Worm (Caenorhabditis elegans): ENCODE results near the gene nhr-17.

Gene nhr-17

ce11 chrX:12667804-12668511, at the start of gene nhr-17:
nhr-17 (minus strand) TSS chrX:12667854.
- no peak for TF ChIP-seq elt-3 (tag; optimal IDR thresholded peaks at IDR 0.05)
- no peak for TF ChIP-seq lin-13 (tag; optimal IDR thresholded peaks at IDR 0.05)
- no peak for TF ChIP-seq mls-2 (tag; optimal IDR thresholded peaks at IDR 0.05)
- no peak for TF ChIP-seq sptf-1 (tag; optimal IDR thresholded peaks at IDR 0.05)
- no peak for TF ChIP-seq ceh-43 (GFP tag; optimal IDR thresholded peaks at IDR 0.05)
- no peak for TF ChIP-seq nhr-76 (tag; optimal IDR thresholded peaks at IDR 0.05)
- no peak for TF ChIP-seq hlh-1 (tag; optimal IDR thresholded peaks at IDR 0.05)
- no peak for TF ChIP-seq ztf-11 (tag; optimal IDR thresholded peaks at IDR 0.05)
- TF ChIP-seq unc-39 (tag; optimal IDR thresholded peaks at IDR 0.05), result no peak
- no peak for TF ChIP-seq pha-4 (tag; optimal IDR thresholded peaks at IDR 0.05)
- no peak for TF ChIP-seq nhr-237 (tag; optimal IDR thresholded peaks at IDR 0.05)
- no peak for TF ChIP-seq snpc-4 (tag; optimal IDR thresholded peaks at IDR 0.05)
- no peak for TF ChIP-seq flh-1 (GFP tag; optimal IDR thresholded peaks at IDR 0.05)
- TF ChIP-seq blmp-1 (tag; optimal IDR thresholded peaks at IDR 0.05), result no peak
- no peak for TF ChIP-seq tbx-8 (GFP tag; optimal IDR thresholded peaks at IDR 0.05)
- no peak for TF ChIP-seq ces-1 (GFP tag; optimal IDR thresholded peaks at IDR 0.05)

- TF ChIP-seq pha-4 (tag; optimal IDR thresholded peaks at IDR 0.05) (no peak), ces-1 (GFP tag; optimal IDR thresholded peaks at IDR 0.05) (peak; percentile 54)
Measured at ce11 chrX:12713014-12713413, 45.4 kb upstream of the nhr-17 start.

- TF ChIP-seq sptf-1 (tag; optimal IDR thresholded peaks at IDR 0.05) (no peak), hlh-1 (tag; optimal IDR thresholded peaks at IDR 0.05) (no peak), mls-2 (tag; optimal IDR thresholded peaks at IDR 0.05) (no peak), ceh-43 (GFP tag; optimal IDR thresholded peaks at IDR 0.05) (no peak), M03D4.4 (tag; optimal IDR thresholded peaks at IDR 0.05) (no peak), elt-1 (tag; optimal IDR thresholded peaks at IDR 0.05; ENCODE audit: borderline replicate concordance, insufficient read depth) (no peak), cnd-1 (tag; optimal IDR thresholded peaks at IDR 0.05) (no peak), zip-8 (tag; optimal IDR thresholded peaks at IDR 0.05) (no peak), tbx-8 (GFP tag; optimal IDR thresholded peaks at IDR 0.05) (no peak), ztf-11 (tag; optimal IDR thresholded peaks at IDR 0.05) (no peak), lin-32 (GFP tag; optimal IDR thresholded peaks at IDR 0.05) (no peak), mab-5 (tag; optimal IDR thresholded peaks at IDR 0.05) (no peak), lin-13 (tag; optimal IDR thresholded peaks at IDR 0.05) (no peak), ham-2 (GFP tag; optimal IDR thresholded peaks at IDR 0.05) (no peak), lsy-2 (tag; optimal IDR thresholded peaks at IDR 0.05) (no peak), pha-4 (tag; optimal IDR thresholded peaks at IDR 0.05) (no peak), elt-3 (tag; optimal IDR thresholded peaks at IDR 0.05) (no peak)
Measured at ce11 chrX:12712353-12712752, 44.7 kb upstream of the nhr-17 start, which contains the start of gene rgs-2. rgs-2 (plus strand) TSS chrX:12712653.

- TF ChIP-seq nhr-237 (tag; optimal IDR thresholded peaks at IDR 0.05), result no peak
- no peak for TF ChIP-seq ces-1 (GFP tag; optimal IDR thresholded peaks at IDR 0.05)
- TF ChIP-seq mab-5 (tag; optimal IDR thresholded peaks at IDR 0.05), result no peak
- no peak for TF ChIP-seq nhr-12 (tag; optimal IDR thresholded peaks at IDR 0.05)
- no peak for TF ChIP-seq lsy-2 (tag; optimal IDR thresholded peaks at IDR 0.05)
- no peak for TF ChIP-seq ztf-11 (tag; optimal IDR thresholded peaks at IDR 0.05)
- TF ChIP-seq nhr-76 (tag; optimal IDR thresholded peaks at IDR 0.05), result no peak
- TF ChIP-seq sem-2 (GFP tag; optimal IDR thresholded peaks at IDR 0.05), result no peak
- TF ChIP-seq ceh-39 (tag; optimal IDR thresholded peaks at IDR 0.05), result no peak
- TF ChIP-seq elt-3 (tag; optimal IDR thresholded peaks at IDR 0.05), result no peak
- TF ChIP-seq unc-62 (GFP tag; optimal IDR thresholded peaks at IDR 0.05), result no peak
- TF ChIP-seq lin-32 (GFP tag; optimal IDR thresholded peaks at IDR 0.05), result no peak
- TF ChIP-seq tbx-8 (GFP tag; optimal IDR thresholded peaks at IDR 0.05), result no peak
- no peak for TF ChIP-seq hlh-1 (tag; optimal IDR thresholded peaks at IDR 0.05)
- TF ChIP-seq ceh-43 (GFP tag; optimal IDR thresholded peaks at IDR 0.05), result no peak
- no peak for TF ChIP-seq bed-3 (GFP tag; optimal IDR thresholded peaks at IDR 0.05)
Measured at ce11 chrX:12704721-12705120, 37.1 kb upstream of the nhr-17 start, which contains the start of gene nhr-272. nhr-272 (minus strand) TSS chrX:12704821.

- TF ChIP-seq ceh-83 (GFP tag; optimal IDR thresholded peaks at IDR 0.05), result no peak
- TF ChIP-seq pha-4 (tag; optimal IDR thresholded peaks at IDR 0.05), result no peak
- no peak for TF ChIP-seq bed-3 (GFP tag; optimal IDR thresholded peaks at IDR 0.05)
- no peak for TF ChIP-seq lin-13 (tag; optimal IDR thresholded peaks at IDR 0.05)
- TF ChIP-seq ceh-43 (GFP tag; optimal IDR thresholded peaks at IDR 0.05), result no peak
- no peak for TF ChIP-seq lin-32 (GFP tag; optimal IDR thresholded peaks at IDR 0.05)
- TF ChIP-seq nhr-237 (tag; optimal IDR thresholded peaks at IDR 0.05), result no peak
- TF ChIP-seq sptf-1 (tag; optimal IDR thresholded peaks at IDR 0.05), result no peak
- no peak for TF ChIP-seq nhr-12 (tag; optimal IDR thresholded peaks at IDR 0.05)
- no peak for TF ChIP-seq nhr-28 (tag; optimal IDR thresholded peaks at IDR 0.05)
- no peak for TF ChIP-seq mab-5 (tag; optimal IDR thresholded peaks at IDR 0.05)
- TF ChIP-seq sem-2 (GFP tag; optimal IDR thresholded peaks at IDR 0.05), result no peak
- TF ChIP-seq ces-1 (GFP tag; optimal IDR thresholded peaks at IDR 0.05), result no peak
- no peak for TF ChIP-seq snpc-4 (tag; optimal IDR thresholded peaks at IDR 0.05)
- no peak for TF ChIP-seq hlh-1 (tag; optimal IDR thresholded peaks at IDR 0.05)
- TF ChIP-seq nhr-76 (tag; optimal IDR thresholded peaks at IDR 0.05), result no peak
Measured at ce11 chrX:12702713-12703112, 35.1 kb upstream of the nhr-17 start.

Measured in whole organism, mixed stage, embryonic.